Worm (Caenorhabditis elegans): ENCODE results near the gene E02C12.19.
A peak's percentile ranks its signal among the peaks of the same experiment; 100 is the strongest.

E02C12.19 gene

ce11 chrV:9424514-9424913 is 48.2 kb upstream of the E02C12.19 start:
- peak in 1 of 2 experiments; percentile 15 for TF ChIP-seq mdl-1 (tag; optimal IDR thresholded peaks at IDR 0.05)
- TF ChIP-seq sma-9 (GFP tag; optimal IDR thresholded peaks at IDR 0.05) = peak; percentile 42
- TF ChIP-seq sma-9 (tag; optimal IDR thresholded peaks at IDR 0.05) = no peak
- peak; percentile 71 for TF ChIP-seq fos-1 (tag; optimal IDR thresholded peaks at IDR 0.05)
- peak; percentile 20 for TF ChIP-seq crh-2 (tag; optimal IDR thresholded peaks at IDR 0.05)
- no peak for TF ChIP-seq ama-1 (optimal IDR thresholded peaks at IDR 0.05)
- TF ChIP-seq dmd-4 (tag; optimal IDR thresholded peaks at IDR 0.05) = no peak
- no peak for TF ChIP-seq egl-27 (tag; optimal IDR thresholded peaks at IDR 0.05)
- TF ChIP-seq unc-55 (GFP tag; optimal IDR thresholded peaks at IDR 0.05) = no peak
- no peak for TF ChIP-seq nhr-77 (tag; optimal IDR thresholded peaks at IDR 0.05)
- peak; percentile 0 for TF ChIP-seq nhr-21 (tag; optimal IDR thresholded peaks at IDR 0.05)
- no peak for TF ChIP-seq ceh-16 (tag; optimal IDR thresholded peaks at IDR 0.05)
- peak; percentile 54 for TF ChIP-seq F13H6.1 (tag; optimal IDR thresholded peaks at IDR 0.05)
- no peak for TF ChIP-seq elt-1 (tag; optimal IDR thresholded peaks at IDR 0.05)
- peak; percentile 8 for TF ChIP-seq C34F6.9 (tag; optimal IDR thresholded peaks at IDR 0.05)
- TF ChIP-seq ztf-11 (tag; optimal IDR thresholded peaks at IDR 0.05) = no peak
- peak; percentile 5 for TF ChIP-seq nhr-25 (tag; optimal IDR thresholded peaks at IDR 0.05)
- no peak for TF ChIP-seq lin-39 (tag; optimal IDR thresholded peaks at IDR 0.05)
- peak; percentile 17 for TF ChIP-seq gmeb-1 (tag; optimal IDR thresholded peaks at IDR 0.05)
- peak; percentile 10 for TF ChIP-seq sem-4 (tag; optimal IDR thresholded peaks at IDR 0.05)
- TF ChIP-seq nhr-237 (tag; optimal IDR thresholded peaks at IDR 0.05) = no peak
- TF ChIP-seq ceh-82 (tag; optimal IDR thresholded peaks at IDR 0.05) = no peak
- TF ChIP-seq lsy-2 (tag; optimal IDR thresholded peaks at IDR 0.05) = peak in 1 of 2 experiments; percentile 21
- TF ChIP-seq lin-13 (GFP tag; optimal IDR thresholded peaks at IDR 0.05) = peak; percentile 12
- TF ChIP-seq peb-1 (tag; optimal IDR thresholded peaks at IDR 0.05) = no peak
- peak; percentile 25 for TF ChIP-seq nhr-129 (tag; optimal IDR thresholded peaks at IDR 0.05)

DNA sequence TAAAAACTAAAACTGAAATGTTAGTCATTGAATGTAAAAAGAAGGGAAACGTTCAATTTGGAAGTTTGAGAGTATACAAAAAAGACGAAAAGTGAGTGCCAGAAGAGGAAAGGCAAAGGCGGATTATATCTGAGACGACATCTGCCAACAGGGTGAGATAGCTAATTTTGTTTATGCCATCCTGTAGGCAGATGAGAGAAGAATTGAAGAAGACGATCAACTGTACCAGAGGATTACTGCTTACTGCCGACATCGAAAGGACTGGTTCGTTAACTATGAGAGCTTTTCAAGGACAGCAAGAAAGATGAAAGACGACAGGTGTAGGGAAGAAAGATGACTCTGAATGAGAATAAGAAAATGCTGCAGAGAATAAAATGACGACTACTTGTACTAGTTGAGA is 47.2 kb upstream of the E02C12.19 start:
- TF ChIP-seq nhr-25 (tag; optimal IDR thresholded peaks at IDR 0.05) (peak; percentile 49), lin-39 (tag; optimal IDR thresholded peaks at IDR 0.05) (no peak), nhr-129 (tag; optimal IDR thresholded peaks at IDR 0.05) (peak; percentile 30)

DNA sequence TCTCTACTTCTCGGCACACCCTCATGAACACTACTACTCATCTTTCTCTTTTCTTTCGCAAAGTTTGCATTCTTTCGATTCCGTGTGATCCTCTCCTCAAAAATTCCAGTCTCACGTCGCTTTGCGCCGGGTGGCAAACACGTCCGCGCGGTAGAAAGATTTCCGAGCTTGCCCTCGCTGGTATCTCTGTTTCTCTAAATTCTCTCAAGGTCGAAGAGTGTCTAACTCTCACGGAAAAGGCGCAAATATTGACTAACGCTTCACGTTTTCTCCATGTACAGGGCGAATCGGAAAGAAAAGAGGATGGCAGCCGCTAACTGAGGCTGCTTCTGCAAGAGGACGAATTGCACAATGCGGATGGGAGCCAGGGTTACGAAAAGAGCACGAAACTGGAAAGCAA is 46.4 kb upstream of the E02C12.19 start:
- TF ChIP-seq mbf-1 (tag; optimal IDR thresholded peaks at IDR 0.05) (no peak), F13H6.1 (tag; optimal IDR thresholded peaks at IDR 0.05) (peak; percentile 62), nhr-129 (tag; optimal IDR thresholded peaks at IDR 0.05) (peak; percentile 0)

- no peak for TF ChIP-seq F13H6.1 (tag; optimal IDR thresholded peaks at IDR 0.05)
Observed at ce11 chrV:9416624-9417023, 40.3 kb upstream of the E02C12.19 start, which contains the start of gene F36D4.1. Gene F36D4.1, plus strand, starts transcription at chrV:9416924.

ce11 chrV:9414516-9414915 is 38.2 kb upstream of the E02C12.19 start, which contains the start of gene F36D4.4:
Gene F36D4.4, minus strand, starts transcription at chrV:9414616.
- no peak for TF ChIP-seq nhr-23 (tag; optimal IDR thresholded peaks at IDR 0.05)
- TF ChIP-seq R02D3.7 (tag; optimal IDR thresholded peaks at IDR 0.05) = no peak
- no peak for TF ChIP-seq crh-2 (tag; optimal IDR thresholded peaks at IDR 0.05)
- no peak for TF ChIP-seq snpc-4 (tag; optimal IDR thresholded peaks at IDR 0.05)

DNA sequence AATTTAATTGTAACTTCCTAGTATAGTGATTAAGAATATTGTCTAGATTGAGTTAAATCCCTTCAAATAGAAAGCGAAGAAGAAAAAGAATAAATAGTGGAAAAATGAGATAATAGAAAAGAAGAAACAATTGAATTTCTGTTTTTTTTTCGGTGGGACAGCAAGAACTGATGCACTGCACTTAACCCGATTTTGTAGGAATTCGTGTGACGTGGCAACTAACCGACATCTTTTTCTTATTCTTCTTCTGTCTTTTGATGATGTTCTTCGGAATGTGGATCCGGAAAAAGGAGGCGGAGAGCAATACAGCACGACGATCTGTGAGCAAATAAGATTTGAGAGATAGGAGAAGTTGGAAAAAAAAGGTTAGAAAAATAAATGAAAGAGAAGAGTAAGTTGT is 32.6 kb upstream of the E02C12.19 start:
- TF ChIP-seq nhr-6 (tag; optimal IDR thresholded peaks at IDR 0.05) (no peak), F13H6.1 (tag; optimal IDR thresholded peaks at IDR 0.05) (no peak), ztf-11 (tag; optimal IDR thresholded peaks at IDR 0.05) (no peak)

- TF ChIP-seq nhr-129 (tag; optimal IDR thresholded peaks at IDR 0.05) (peak; percentile 59), C34F6.9 (tag; optimal IDR thresholded peaks at IDR 0.05) (peak; percentile 14), nhr-77 (tag; optimal IDR thresholded peaks at IDR 0.05) (no peak), sma-9 (GFP tag; optimal IDR thresholded peaks at IDR 0.05) (peak; percentile 6), sma-9 (tag; optimal IDR thresholded peaks at IDR 0.05) (no peak)
Observed at ce11 chrV:9406890-9407289, 30.6 kb upstream of the E02C12.19 start.

Measured in whole organism, L2 larva.